Fruit fly (Drosophila melanogaster): ENCODE results near the gene CG2211.

The CG2211 gene

DNA sequence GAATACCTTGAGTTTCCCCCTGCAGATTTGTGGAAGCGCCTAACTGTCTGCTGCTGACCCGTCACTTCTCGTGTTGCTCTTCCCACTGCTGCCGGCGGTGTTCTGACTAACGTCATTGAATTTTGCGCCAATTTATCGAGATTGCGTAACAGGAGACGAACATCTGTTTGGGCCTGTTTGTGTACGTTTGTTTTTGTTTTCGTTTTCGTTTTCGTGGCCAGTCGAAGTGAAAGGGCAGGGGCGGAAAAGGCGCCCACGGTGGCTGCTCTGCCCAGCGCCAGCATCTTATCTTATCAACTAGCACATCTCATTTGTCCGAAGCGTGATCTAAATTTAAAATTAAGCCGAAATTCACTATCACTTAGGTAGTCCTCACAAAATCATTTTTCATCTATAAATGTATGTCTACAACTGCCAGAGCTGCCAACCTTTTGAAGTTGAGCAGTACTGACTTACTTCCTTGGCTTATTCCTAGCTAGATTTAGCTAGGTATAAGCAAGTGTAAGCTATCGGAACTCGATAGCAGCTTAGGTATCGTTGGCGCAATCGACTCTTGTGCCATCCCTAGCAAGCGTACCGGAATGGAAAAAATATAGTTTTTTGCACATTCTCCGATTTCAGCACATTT, 28.0 kb downstream of the CG2211 start, which contains the start of the genes Ctr9 and Nt5a (continued):
- peak; percentile 46; the same call in 1 of the 2 replicates for TF ChIP-seq ranshi (GFP tag; IDR thresholded peaks at IDR 0.05)
- peak; percentile 5 for TF ChIP-seq ash1 (GFP tag; optimal IDR thresholded peaks at IDR 0.05)
- no peak for TF ChIP-seq HLHmδ (GFP tag; optimal IDR thresholded peaks at IDR 0.05)
- TF ChIP-seq CG2120 (GFP tag; optimal IDR thresholded peaks at IDR 0.05), result peak; percentile 84
- TF ChIP-seq Six4 (GFP tag; optimal IDR thresholded peaks at IDR 0.05), result peak; percentile 8
- TF ChIP-seq CG10979 (tag; optimal IDR thresholded peaks at IDR 0.05), result peak; percentile 13
- TF ChIP-seq CG1832 (GFP tag; optimal IDR thresholded peaks at IDR 0.05), result no peak
- TF ChIP-seq CG3847 (GFP tag; IDR thresholded peaks at IDR 0.05), result peak; percentile 74
- TF ChIP-seq CoRest (tag; optimal IDR thresholded peaks at IDR 0.05), result peak; percentile 62
- TF ChIP-seq zf30C (GFP tag; optimal IDR thresholded peaks at IDR 0.05), result peak; percentile 17
- peak; percentile 58 for TF ChIP-seq CG2712 (tag; optimal IDR thresholded peaks at IDR 0.05)
- TF ChIP-seq cg (GFP tag; optimal IDR thresholded peaks at IDR 0.05), result no peak
- TF ChIP-seq CG4404 (GFP tag; IDR thresholded peaks at IDR 0.05), result no peak
- TF ChIP-seq MTF-1 (GFP tag; optimal IDR thresholded peaks at IDR 0.05; ENCODE audit: borderline replicate concordance), result no peak
- TF ChIP-seq Gug (GFP tag; IDR thresholded peaks at IDR 0.05), result peak; percentile 41; the same call in 1 of the 4 replicates
- TF ChIP-seq Trl (optimal IDR thresholded peaks at IDR 0.05), result no peak
- TF ChIP-seq Trl (GFP tag; optimal IDR thresholded peaks at IDR 0.05), result peak; percentile 76
- TF ChIP-seq gsb-n (tag; optimal IDR thresholded peaks at IDR 0.05), result no peak
- peak; percentile 37 for TF ChIP-seq CG17186 (GFP tag; optimal IDR thresholded peaks at IDR 0.05)
- peak; percentile 95 for TF ChIP-seq Sry-δ (GFP tag; optimal IDR thresholded peaks at IDR 0.05)
- no peak for TF ChIP-seq CG7745 (tag; optimal IDR thresholded peaks at IDR 0.05)
- no peak for TF ChIP-seq CG3065 (GFP tag; optimal IDR thresholded peaks at IDR 0.05)
- TF ChIP-seq Sox102F (GFP tag; optimal IDR thresholded peaks at IDR 0.05), result no peak
- peak; percentile 56 for TF ChIP-seq ems (GFP tag; optimal IDR thresholded peaks at IDR 0.05)
- no peak; the same call in 1 of the 2 replicates for TF ChIP-seq seq (GFP tag; IDR thresholded peaks at IDR 0.05)
- peak; percentile 48 for TF ChIP-seq chn (GFP tag; optimal IDR thresholded peaks at IDR 0.05)
- TF ChIP-seq fu2 (GFP tag; optimal IDR thresholded peaks at IDR 0.05), result peak; percentile 60
- peak; percentile 45 for TF ChIP-seq Meics (GFP tag; optimal IDR thresholded peaks at IDR 0.05)
- no peak for TF ChIP-seq Hey (tag; optimal IDR thresholded peaks at IDR 0.05)
- no peak for TF ChIP-seq NC2α (GFP tag; optimal IDR thresholded peaks at IDR 0.05)
- TF ChIP-seq Lim3 (GFP tag; IDR thresholded peaks at IDR 0.05), result no peak
- TF ChIP-seq CG11695 (GFP tag; IDR thresholded peaks at IDR 0.05), result no peak
- peak; percentile 26 for TF ChIP-seq Hr3 (GFP tag; optimal IDR thresholded peaks at IDR 0.05)
- TF ChIP-seq CG6175 (GFP tag; IDR thresholded peaks at IDR 0.05), result no peak
- no peak for TF ChIP-seq tio (GFP tag; optimal IDR thresholded peaks at IDR 0.05)
- peak in 1 of 3 experiments; percentile 29 for TF ChIP-seq Stat92E (GFP tag; optimal IDR thresholded peaks at IDR 0.05)
- 0 out of 2 replicates have a peak, but pooled peaks have one; percentile 25 for TF ChIP-seq Ada2b (GFP tag; IDR thresholded peaks at IDR 0.05)
- TF ChIP-seq CG6683 (GFP tag; optimal IDR thresholded peaks at IDR 0.05), result peak; percentile 31
- TF ChIP-seq CG12219 (GFP tag; optimal IDR thresholded peaks at IDR 0.05), result no peak
- peak; percentile 88 for TF ChIP-seq HmgZ (tag; optimal IDR thresholded peaks at IDR 0.05)
- TF ChIP-seq fd64A (GFP tag; optimal IDR thresholded peaks at IDR 0.05), result no peak
- TF ChIP-seq yki (optimal IDR thresholded peaks at IDR 0.05), result no peak
- peak; percentile 5 for TF ChIP-seq pb (GFP tag; optimal IDR thresholded peaks at IDR 0.05)
- TF ChIP-seq CG14965 (GFP tag; optimal IDR thresholded peaks at IDR 0.05; ENCODE audit: borderline replicate concordance), result no peak
- no peak for TF ChIP-seq CG8765 (GFP tag; IDR thresholded peaks at IDR 0.05)
- no peak for TF ChIP-seq esg (GFP tag; conservative IDR thresholded peaks at IDR 0.05)
- no peak for TF ChIP-seq so (GFP tag; IDR thresholded peaks at IDR 0.05)
- peak; percentile 61 for TF ChIP-seq CG10267 (tag; optimal IDR thresholded peaks at IDR 0.05)
- peak; percentile 38 for TF ChIP-seq CG18599 (GFP tag; optimal IDR thresholded peaks at IDR 0.05)
- no peak for TF ChIP-seq CG14667 (GFP tag; IDR thresholded peaks at IDR 0.05)
- TF ChIP-seq Oli (tag; optimal IDR thresholded peaks at IDR 0.05), result no peak

All from whole organism, embryonic.